Fruit fly (Drosophila melanogaster) whole organism, embryonic: ENCODE results near the gene Grip91.

ENCODE experiments used
- CG11247 ChIP-seq: fragments of 200-800 bp; sonication (Bioruptor generic); IDR thresholded peaks from 2 replicates; pipeline ENCODE4 v1.3.6; 2022; ENCODE audit warnings: missing biosample characterization, missing genetic modification characterization
- CG15601 ChIP-seq: fragments of 200-800 bp; sonication (Bioruptor generic); optimal IDR thresholded peaks from 3 replicates; lab custom pipeline; 2019; ENCODE audit warnings: missing biosample characterization, mild to moderate bottlenecking, missing genetic modification characterization, moderate library complexity
- CG32767 ChIP-seq: fragments of 200-800 bp; sonication (Bioruptor generic); IDR thresholded peaks from 2 replicates; pipeline ENCODE4 v1.3.6; 2022; ENCODE audit warnings: missing biosample characterization, missing genetic modification characterization
- CG3995 ChIP-seq: fragments of 200-800 bp; sonication (Bioruptor generic); optimal IDR thresholded peaks from 3 replicates; lab custom pipeline; 2016; ENCODE audit warnings: missing biosample characterization, missing genetic modification characterization
- CG7786 ChIP-seq: fragments of 200-800 bp; sonication (Bioruptor generic); optimal IDR thresholded peaks from 2 replicates; lab custom pipeline; 2016; ENCODE audit warnings: missing biosample characterization, missing genetic modification characterization
- Dbx ChIP-seq: fragments of 200-800 bp; sonication (Bioruptor generic); IDR thresholded peaks from 3 replicates; pipeline ENCODE4 v1.3.6; 2022; ENCODE audit warnings: missing biosample characterization, missing genetic modification characterization
- HHEX ChIP-seq: fragments of 200-800 bp; sonication (Bioruptor generic); optimal IDR thresholded peaks from 3 replicates; lab custom pipeline; 2017; ENCODE audit warnings: missing biosample characterization, mild to moderate bottlenecking, missing genetic modification characterization, missing genetic modification reagents
- cato ChIP-seq: fragments of 200-800 bp; sonication (Bioruptor generic); optimal IDR thresholded peaks from 2 replicates; lab custom pipeline; 2016; ENCODE audit warnings: missing biosample characterization, missing genetic modification characterization, borderline replicate concordance
- cwo ChIP-seq: fragments of 200-800 bp; sonication (Bioruptor generic); optimal IDR thresholded peaks from 3 replicates; lab custom pipeline; 2017; ENCODE audit warnings: missing biosample characterization, missing genetic modification characterization, mild to moderate bottlenecking, moderate library complexity, missing genetic modification reagents
- gem ChIP-seq: fragments of 200-800 bp; sonication (Bioruptor generic); optimal IDR thresholded peaks from 2 replicates; lab custom pipeline; 2019; ENCODE audit warnings: missing biosample characterization, mild to moderate bottlenecking, missing genetic modification characterization, moderate library complexity
- hth ChIP-seq: fragments of >200 bp; optimal IDR thresholded peaks from 2 replicates; lab custom pipeline; 2017; ENCODE audit warnings: inconsistent platforms

DNA sequence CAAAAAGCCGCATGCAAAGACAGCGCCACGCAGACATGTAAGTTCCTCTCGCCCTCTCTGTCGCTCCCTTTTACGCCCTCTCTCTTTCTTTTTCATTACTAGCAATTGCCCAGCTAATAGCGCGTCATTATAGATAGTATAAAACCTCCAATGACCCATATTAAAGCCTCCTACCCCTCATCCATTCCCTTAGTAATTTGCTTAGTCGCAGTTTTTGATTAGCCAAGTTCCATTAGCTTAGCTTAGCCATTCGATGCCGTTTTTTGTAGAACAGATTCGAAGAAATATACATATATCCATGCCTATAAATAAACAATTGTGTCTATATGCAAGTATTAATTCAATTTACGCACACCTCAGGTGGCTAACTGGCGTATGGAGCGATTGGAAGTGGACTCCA is 26.3 kb upstream of the Grip91 start:
- no peak for TF ChIP-seq CG32767 (GFP tag; lab: Robert Waterston, UW)
- no peak for TF ChIP-seq cato (GFP tag; lab: Kevin White, UChicago)
- TF ChIP-seq CG7786 (GFP tag; lab: Kevin White, UChicago) = no peak
- TF ChIP-seq Dbx (GFP tag; lab: Robert Waterston, UW) = no peak
- TF ChIP-seq CG15601 (tag; lab: Kevin White, UChicago) = no peak
- TF ChIP-seq hth (lab: Kevin White, UChicago) = no peak
- TF ChIP-seq CG11247 (GFP tag; lab: Robert Waterston, UW) = no peak
- no peak for TF ChIP-seq CG3995 (GFP tag; lab: Kevin White, UChicago)
- TF ChIP-seq cwo (GFP tag; lab: Kevin White, UChicago) = no peak
- no peak for TF ChIP-seq gem (tag; lab: Kevin White, UChicago)
- no peak for TF ChIP-seq HHEX (GFP tag; lab: Kevin White, UChicago)
